Fruit fly (Drosophila melanogaster) whole organism, prepupa: ENCODE results near the gene PGRP-SB1.

Experiments used
- Blimp-1 ChIP-seq: fragments of 200-800 bp; sonication (Bioruptor generic); optimal IDR thresholded peaks from 3 replicates; lab custom pipeline; 2017; ENCODE audit warnings: missing biosample characterization, missing genetic modification characterization, mild to moderate bottlenecking, moderate library complexity, missing genetic modification reagents
- CG10631 ChIP-seq: fragments of 200-800 bp; sonication (Bioruptor generic); optimal IDR thresholded peaks from 2 replicates; lab custom pipeline; 2016; ENCODE audit warnings: missing biosample characterization, missing genetic modification characterization
- CG10669 ChIP-seq: fragments of 200-800 bp; sonication (Bioruptor generic); optimal IDR thresholded peaks from 3 replicates; lab custom pipeline; 2018; ENCODE audit warnings: missing biosample characterization, mild to moderate bottlenecking, missing genetic modification characterization, moderate library complexity
- CG11294 ChIP-seq: fragments of 200-800 bp; sonication (Bioruptor generic); IDR thresholded peaks from 2 replicates; pipeline ENCODE4 v1.3.6; 2022; ENCODE audit warnings: missing biosample characterization, missing genetic modification characterization
- CG11762 ChIP-seq: fragments of 200-800 bp; sonication (Bioruptor generic); optimal IDR thresholded peaks from 3 replicates; lab custom pipeline; 2016; ENCODE audit warnings: missing biosample characterization, missing genetic modification characterization; ENCODE audit not compliant: insufficient read depth
- CG11902 ChIP-seq: fragments of 200-800 bp; sonication (Bioruptor generic); optimal IDR thresholded peaks from 3 replicates; lab custom pipeline; 2016; ENCODE audit warnings: missing biosample characterization, missing genetic modification characterization
- CG15336 ChIP-seq: fragments of 200-800 bp; sonication (Bioruptor generic); IDR thresholded peaks from 2 replicates; pipeline ENCODE4 v1.3.6; 2022; ENCODE audit warnings: missing biosample characterization, missing genetic modification characterization
- CG1621 ChIP-seq: fragments of 200-800 bp; sonication (Bioruptor generic); optimal IDR thresholded peaks from 3 replicates; lab custom pipeline; 2018; ENCODE audit warnings: missing biosample characterization, mild to moderate bottlenecking, missing genetic modification characterization
- CG3032 ChIP-seq: fragments of 200-800 bp; optimal IDR thresholded peaks from 2 replicates; lab custom pipeline; 2019; ENCODE audit warnings: missing biosample characterization, mild to moderate bottlenecking, missing genetic modification characterization, moderate library complexity
- CG31627 ChIP-seq: fragments of 200-800 bp; sonication (Bioruptor generic); optimal IDR thresholded peaks from 3 replicates; lab custom pipeline; 2016; ENCODE audit warnings: missing biosample characterization, missing genetic modification characterization
- CG32006 ChIP-seq: fragments of 200-800 bp; sonication (Bioruptor generic); optimal IDR thresholded peaks from 3 replicates; lab custom pipeline; 2017; ENCODE audit warnings: missing biosample characterization, mild to moderate bottlenecking, missing genetic modification characterization
- CG3919 ChIP-seq: fragments of 200-800 bp; sonication (Bioruptor generic); optimal IDR thresholded peaks from 3 replicates; lab custom pipeline; 2016; ENCODE audit warnings: missing biosample characterization, missing genetic modification characterization
- CG4318 ChIP-seq: fragments of 200-800 bp; sonication (Bioruptor generic); optimal IDR thresholded peaks from 3 replicates; lab custom pipeline; 2017; ENCODE audit warnings: missing biosample characterization, mild to moderate bottlenecking, missing genetic modification characterization
- CG6163 ChIP-seq: fragments of 200-800 bp; sonication (Bioruptor generic); IDR thresholded peaks from 3 replicates; pipeline ENCODE4 v1.3.6; 2022; ENCODE audit warnings: missing biosample characterization, missing genetic modification characterization
- CG6276 ChIP-seq: fragments of 200-800 bp; sonication (Bioruptor generic); optimal IDR thresholded peaks from 2 replicates; lab custom pipeline; 2017; ENCODE audit warnings: missing biosample characterization, mild to moderate bottlenecking, missing genetic modification characterization
- CG6808 ChIP-seq: fragments of 200-800 bp; sonication (Bioruptor generic); optimal IDR thresholded peaks from 3 replicates; lab custom pipeline; 2017; ENCODE audit warnings: missing biosample characterization, missing genetic modification characterization, mild to moderate bottlenecking, moderate library complexity, missing genetic modification reagents
- CG8119 ChIP-seq: fragments of 200-800 bp; sonication (Bioruptor generic); IDR thresholded peaks from 3 replicates; pipeline ENCODE4 v1.3.6; 2022; ENCODE audit warnings: missing biosample characterization, missing genetic modification characterization
- CG8319 ChIP-seq: fragments of 200-800 bp; sonication (Bioruptor generic); optimal IDR thresholded peaks from 3 replicates; lab custom pipeline; 2016; ENCODE audit warnings: missing biosample characterization, missing genetic modification characterization
- CG8632 ChIP-seq: fragments of 200-800 bp; sonication (Bioruptor generic); optimal IDR thresholded peaks from 3 replicates; lab custom pipeline; 2016; ENCODE audit warnings: missing biosample characterization, missing genetic modification characterization
- CG9139 ChIP-seq: fragments of 200-800 bp; sonication (Bioruptor generic); optimal IDR thresholded peaks from 3 replicates; lab custom pipeline; 2017; ENCODE audit warnings: missing biosample characterization, mild to moderate bottlenecking, missing genetic modification characterization
- Eip75B ChIP-seq: fragments of 200-800 bp; sonication (Bioruptor generic); optimal IDR thresholded peaks from 3 replicates; lab custom pipeline; 2016; ENCODE audit warnings: missing biosample characterization, missing genetic modification characterization
- Eip93F ChIP-seq: fragments of 200-800 bp; sonication (Bioruptor generic); optimal IDR thresholded peaks from 2 replicates; lab custom pipeline; 2016; ENCODE audit warnings: missing biosample characterization, mild to moderate bottlenecking, missing genetic modification characterization
- Ets21C ChIP-seq: fragments of 200-800 bp; sonication (Bioruptor generic); optimal IDR thresholded peaks from 3 replicates; lab custom pipeline; 2016; ENCODE audit warnings: missing biosample characterization, missing genetic modification characterization
- Ets96B ChIP-seq: fragments of 200-800 bp; optimal IDR thresholded peaks from 2 replicates; lab custom pipeline; 2019; ENCODE audit warnings: missing biosample characterization, mild to moderate bottlenecking, missing genetic modification characterization, moderate library complexity
- Hr38 ChIP-seq: sonication (Bioruptor generic); optimal IDR thresholded peaks from 2 replicates; lab custom pipeline; 2016; ENCODE audit warnings: missing biosample characterization, missing genetic modification characterization
- Hr39 ChIP-seq: fragments of 200-800 bp; sonication (Bioruptor generic); optimal IDR thresholded peaks from 2 replicates; lab custom pipeline; 2016; ENCODE audit warnings: missing biosample characterization, missing genetic modification characterization
- Lpt ChIP-seq: fragments of 200-800 bp; sonication (Bioruptor generic); optimal IDR thresholded peaks from 3 replicates; lab custom pipeline; 2016; ENCODE audit warnings: missing biosample characterization, missing genetic modification characterization
- Met ChIP-seq: fragments of 200-800 bp; sonication (Bioruptor generic); optimal IDR thresholded peaks from 3 replicates; lab custom pipeline; 2016; ENCODE audit warnings: missing biosample characterization, missing genetic modification characterization
- OdsH ChIP-seq: fragments of 200-800 bp; sonication (Bioruptor generic); optimal IDR thresholded peaks from 3 replicates; lab custom pipeline; 2016; ENCODE audit warnings: missing biosample characterization, missing genetic modification characterization
- Sox102F ChIP-seq: fragments of 200-800 bp; sonication (Bioruptor generic); optimal IDR thresholded peaks from 2 replicates; lab custom pipeline; 2016; ENCODE audit warnings: missing biosample characterization, mild to moderate bottlenecking, missing genetic modification characterization
- Sox14 ChIP-seq: fragments of 200-800 bp; sonication (Bioruptor generic); optimal IDR thresholded peaks from 3 replicates; lab custom pipeline; 2016; ENCODE audit warnings: missing biosample characterization, missing genetic modification characterization
- Sox15 ChIP-seq: fragments of 200-800 bp; sonication (Bioruptor generic); optimal IDR thresholded peaks from 3 replicates; lab custom pipeline; 2016; ENCODE audit warnings: missing biosample characterization, missing genetic modification characterization
- achi ChIP-seq: fragments of 200-800 bp; sonication (Bioruptor generic); optimal IDR thresholded peaks from 3 replicates; lab custom pipeline; 2016; ENCODE audit warnings: missing biosample characterization, missing genetic modification characterization
- cyc ChIP-seq: fragments of 200-800 bp; sonication (Bioruptor generic); optimal IDR thresholded peaks from 3 replicates; lab custom pipeline; 2016; ENCODE audit warnings: missing biosample characterization, missing genetic modification characterization
- dac ChIP-seq: fragments of 200-800 bp; sonication (Bioruptor generic); optimal IDR thresholded peaks from 2 replicates; lab custom pipeline; 2017; ENCODE audit warnings: missing biosample characterization, mild to moderate bottlenecking, missing genetic modification characterization
- dsx ChIP-seq: fragments of 200-800 bp; optimal IDR thresholded peaks from 3 replicates; lab custom pipeline; 2019; ENCODE audit warnings: missing biosample characterization, mild to moderate bottlenecking, missing genetic modification characterization, moderate library complexity; ENCODE audit not compliant: poor library complexity, severe bottlenecking
- fd59A ChIP-seq: fragments of 200-800 bp; sonication (Bioruptor generic); optimal IDR thresholded peaks from 2 replicates; lab custom pipeline; 2017; ENCODE audit warnings: missing biosample characterization, mild to moderate bottlenecking, missing genetic modification characterization, missing genetic modification reagents
- fd85E ChIP-seq: fragments of 200-800 bp; sonication (Bioruptor generic); optimal IDR thresholded peaks from 3 replicates; lab custom pipeline; 2016; ENCODE audit warnings: missing biosample characterization, missing genetic modification characterization
- fkh ChIP-seq: fragments of 200-800 bp; sonication (Bioruptor generic); optimal IDR thresholded peaks from 3 replicates; lab custom pipeline; 2017; ENCODE audit warnings: missing biosample characterization, mild to moderate bottlenecking, missing genetic modification characterization, moderate library complexity
- lz ChIP-seq: fragments of 200-800 bp; sonication (Bioruptor generic); optimal IDR thresholded peaks from 3 replicates; lab custom pipeline; 2016; ENCODE audit warnings: missing biosample characterization, missing genetic modification characterization
- net ChIP-seq: fragments of 200-800 bp; sonication (Bioruptor generic); optimal IDR thresholded peaks from 3 replicates; lab custom pipeline; 2016; ENCODE audit warnings: missing biosample characterization, missing genetic modification characterization
- spab ChIP-seq: fragments of 200-800 bp; sonication (Bioruptor generic); optimal IDR thresholded peaks from 2 replicates; lab custom pipeline; 2017; ENCODE audit warnings: missing biosample characterization, mild to moderate bottlenecking, missing genetic modification characterization, missing genetic modification reagents
- ss ChIP-seq, 2 experiments: fragments of 200-800 bp; sonication (Bioruptor generic); optimal IDR thresholded peaks; 2 replicates in 1 of 2; 3 replicates in 1 of 2; lab custom pipeline; 2017 to 2018; ENCODE audit warnings: mild to moderate bottlenecking in 2 of 2, missing biosample characterization in 2 of 2, missing genetic modification characterization in 2 of 2, moderate library complexity in 1 of 2
- svp ChIP-seq: fragments of 200-800 bp; sonication (Bioruptor generic); peaks from one replicate; lab custom pipeline; 2016; ENCODE audit warnings: missing biosample characterization, missing genetic modification characterization

PGRP-SB1 gene

DNA sequence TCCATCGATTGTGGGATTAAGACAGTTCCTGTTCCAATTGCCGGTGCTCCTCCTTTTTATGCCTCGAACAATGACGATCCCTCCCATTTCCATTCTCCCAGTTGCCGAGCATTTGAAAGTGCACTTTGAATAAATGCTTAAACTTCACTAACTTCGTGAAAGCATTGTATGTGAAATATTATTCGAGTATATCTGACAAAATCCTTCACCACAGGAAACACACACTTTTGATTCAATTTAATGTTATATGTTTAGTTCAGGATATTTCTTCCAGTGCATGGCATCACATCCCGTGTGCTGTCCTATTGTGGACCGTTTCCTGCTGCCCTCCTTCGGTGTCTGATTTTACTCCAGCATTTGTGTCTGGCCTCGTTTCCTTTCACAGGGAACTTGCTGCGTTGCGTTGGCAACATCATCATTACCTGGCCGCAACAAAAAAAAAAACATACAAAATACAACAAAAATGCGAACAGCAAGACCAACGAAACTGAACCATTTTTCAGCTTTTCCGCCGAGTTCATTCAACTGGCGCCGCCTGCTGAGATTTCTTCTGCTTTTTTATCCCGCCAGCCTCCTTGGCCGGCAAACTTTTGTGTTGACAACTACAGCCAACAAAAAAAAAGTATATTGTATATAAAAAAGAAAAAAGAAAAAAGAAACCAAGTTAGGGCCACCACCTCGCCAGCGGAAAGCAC lies 24.8 kb upstream of the PGRP-SB1 start (continued):
- TF ChIP-seq Eip93F (GFP tag; lab: Kevin White, UChicago): no peak
- peak; percentile 92 for TF ChIP-seq CG6163
- TF ChIP-seq fd85E (GFP tag; lab: Kevin White, UChicago): no peak
- TF ChIP-seq lz (GFP tag; lab: Kevin White, UChicago): peak; percentile 34
- peak; percentile 76 for TF ChIP-seq achi (GFP tag; lab: Kevin White, UChicago)
- TF ChIP-seq CG1621 (tag; lab: Kevin White, UChicago): peak; percentile 60
- TF ChIP-seq Ets96B (tag; lab: Kevin White, UChicago): peak; percentile 69
- peak; percentile 57 for TF ChIP-seq net
- peak; percentile 57 for TF ChIP-seq fd59A (GFP tag; lab: Kevin White, UChicago)
- TF ChIP-seq Lpt: peak; percentile 77
- no peak for TF ChIP-seq Sox15
- TF ChIP-seq CG11762 (GFP tag; lab: Kevin White, UChicago): peak; percentile 63
- peak; percentile 66 for TF ChIP-seq OdsH
- peak; percentile 60 for TF ChIP-seq CG3032 (tag; lab: Kevin White, UChicago)
- peak; percentile 14 for TF ChIP-seq Sox102F (GFP tag; lab: Kevin White, UChicago)
- no peak for TF ChIP-seq fkh (GFP tag; lab: Kevin White, UChicago)
- TF ChIP-seq CG9139 (GFP tag; lab: Kevin White, UChicago): peak; percentile 36
- TF ChIP-seq CG8319 (GFP tag; lab: Kevin White, UChicago): peak; percentile 5
- peak; percentile 62 for TF ChIP-seq CG6808 (GFP tag; lab: Kevin White, UChicago)
- peak; percentile 50; the same call in 1 of the 2 replicates for TF ChIP-seq CG11294 (GFP tag; lab: Robert Waterston, UW)
- TF ChIP-seq, all 60 proteins: peak for 52

- TF ChIP-seq svp (GFP tag; lab: Kevin White, UChicago) (peak; percentile 33), net (peak; percentile 7), CG15336 (peak; percentile 10; the same call in 1 of the 2 replicates), CG8119 (0 out of 3 replicates have a peak, but pooled peaks have one; percentile 14), CG32006 (peak; percentile 53), CG3032 (tag; lab: Kevin White, UChicago) (peak; percentile 26), CG6163 (peak; percentile 52; the same call in 1 of the 3 replicates), CG3919 (GFP tag; lab: Kevin White, UChicago) (no peak), Hr38 (GFP tag; lab: Kevin White, UChicago) (no peak), CG4318 (peak; percentile 37), CG6808 (GFP tag; lab: Kevin White, UChicago) (peak; percentile 34), CG9139 (GFP tag; lab: Kevin White, UChicago) (no peak), CG6276 (peak; percentile 23), Ets96B (tag; lab: Kevin White, UChicago) (peak; percentile 7), CG10669 (GFP tag; lab: Kevin White, UChicago) (peak; percentile 13), spab (GFP tag; lab: Kevin White, UChicago) (peak; percentile 29), cyc (GFP tag; lab: Kevin White, UChicago) (no peak), CG31627 (no peak), CG10631 (GFP tag; lab: Kevin White, UChicago) (peak; percentile 9), dsx (GFP tag; lab: Kevin White, UChicago) (peak; percentile 10), ss (GFP tag; optimal IDR thresholded peaks at IDR 0.05; lab: Kevin White, UChicago) (peak in 1 of 2 experiments; percentile 15)
Observed at dm6 chr3L:16751487-16752054, 23.8 kb upstream of the PGRP-SB1 start.

DNA sequence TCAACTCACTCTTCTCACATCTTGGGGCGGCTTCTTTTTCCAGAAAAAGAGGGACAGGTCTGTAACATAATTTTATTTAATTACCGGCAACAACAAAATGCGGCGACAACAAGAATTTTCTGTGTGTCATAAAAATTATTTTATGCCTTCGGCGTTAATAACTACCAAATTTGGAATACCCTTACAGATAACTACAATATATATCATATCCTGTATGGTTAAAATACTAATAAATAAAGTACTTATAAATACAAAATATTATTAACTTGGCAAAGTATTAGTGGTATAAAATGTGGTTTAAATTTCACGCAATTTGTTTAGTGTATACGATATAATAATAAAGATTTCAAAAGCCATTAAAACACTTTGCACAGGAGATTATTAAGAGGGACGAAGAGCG lies 23.0 kb upstream of the PGRP-SB1 start:
- TF ChIP-seq CG9139 (GFP tag; lab: Kevin White, UChicago) (no peak), CG6276 (no peak), CG8319 (GFP tag; lab: Kevin White, UChicago) (no peak), dac (GFP tag; lab: Kevin White, UChicago) (no peak), CG6163 (no peak), net (no peak), cyc (GFP tag; lab: Kevin White, UChicago) (no peak), fd59A (GFP tag; lab: Kevin White, UChicago) (no peak), CG8632 (GFP tag; lab: Kevin White, UChicago) (no peak), CG32006 (peak; percentile 25), svp (GFP tag; lab: Kevin White, UChicago) (no peak), Sox14 (no peak), spab (GFP tag; lab: Kevin White, UChicago) (no peak), Eip75B (GFP tag; lab: Kevin White, UChicago) (no peak), Blimp-1 (GFP tag; lab: Kevin White, UChicago) (no peak), Met (GFP tag; lab: Kevin White, UChicago) (no peak), fkh (GFP tag; lab: Kevin White, UChicago) (no peak), Ets21C (GFP tag; lab: Kevin White, UChicago) (no peak), dsx (GFP tag; lab: Kevin White, UChicago) (no peak), Hr39 (GFP tag; lab: Kevin White, UChicago) (no peak), CG11902 (GFP tag; lab: Kevin White, UChicago) (no peak), Hr38 (GFP tag; lab: Kevin White, UChicago) (no peak), lz (GFP tag; lab: Kevin White, UChicago) (no peak)
